Worm (Caenorhabditis elegans): ENCODE measurements around the gene srh-217.

Gene srh-217

ce11 chrV:20161781-20162289 lies 33.5 kb downstream of the srh-217 start:
- no peak for TF ChIP-seq unc-86 (tag; optimal IDR thresholded peaks at IDR 0.05)
- TF ChIP-seq ces-1 (GFP tag; optimal IDR thresholded peaks at IDR 0.05): no peak
- no peak for TF ChIP-seq elt-2 (tag; optimal IDR thresholded peaks at IDR 0.05)
- TF ChIP-seq hlh-4 (tag; optimal IDR thresholded peaks at IDR 0.05): no peak
- no peak for TF ChIP-seq zag-1 (tag; optimal IDR thresholded peaks at IDR 0.05)
- TF ChIP-seq F16B12.6 (tag; optimal IDR thresholded peaks at IDR 0.05): no peak

- TF ChIP-seq ceh-63 (GFP tag; optimal IDR thresholded peaks at IDR 0.05) (no peak), aly-2 (tag; optimal IDR thresholded peaks at IDR 0.05) (no peak), lin-39 (tag; optimal IDR thresholded peaks at IDR 0.05) (no peak), unc-98 (GFP tag; IDR thresholded peaks at IDR 0.05) (no peak), nhr-11 (tag; optimal IDR thresholded peaks at IDR 0.05) (no peak), sptf-1 (tag; optimal IDR thresholded peaks at IDR 0.05) (no peak), unc-86 (tag; optimal IDR thresholded peaks at IDR 0.05) (no peak), sox-4 (tag; optimal IDR thresholded peaks at IDR 0.05) (no peak), lin-15B (tag; optimal IDR thresholded peaks at IDR 0.05) (no peak), nhr-77 (tag; optimal IDR thresholded peaks at IDR 0.05) (no peak), pqm-1 (tag; optimal IDR thresholded peaks at IDR 0.05) (no peak), grh-1 (GFP tag; IDR thresholded peaks at IDR 0.05) (no peak), C04F5.9 (tag; optimal IDR thresholded peaks at IDR 0.05) (no peak)
These were observed 37.1 kb downstream of the srh-217 start, which contains the start of gene F19B2.6 for ce11 chrV:20158223-20158622. Gene F19B2.6, plus strand, starts transcription at chrV:20158523.

- no peak for TF ChIP-seq nhr-47 (tag; optimal IDR thresholded peaks at IDR 0.05)
- TF ChIP-seq C34B4.2 (tag; optimal IDR thresholded peaks at IDR 0.05): no peak
- no peak for TF ChIP-seq tlp-1 (tag; optimal IDR thresholded peaks at IDR 0.05)
- TF ChIP-seq dsc-1 (tag; optimal IDR thresholded peaks at IDR 0.05): no peak
- TF ChIP-seq unc-62 (GFP tag; optimal IDR thresholded peaks at IDR 0.05): no peak
- TF ChIP-seq egl-27 (tag; optimal IDR thresholded peaks at IDR 0.05): no peak
- no peak for TF ChIP-seq elt-2 (tag; optimal IDR thresholded peaks at IDR 0.05)
- TF ChIP-seq lin-13 (GFP tag; optimal IDR thresholded peaks at IDR 0.05): no peak
- no peak for TF ChIP-seq zip-4 (GFP tag; optimal IDR thresholded peaks at IDR 0.05)
- no peak for TF ChIP-seq unc-30 (tag; optimal IDR thresholded peaks at IDR 0.05)
- TF ChIP-seq efl-3 (GFP tag; optimal IDR thresholded peaks at IDR 0.05): no peak
- TF ChIP-seq aha-1 (tag; optimal IDR thresholded peaks at IDR 0.05): no peak
- no peak for TF ChIP-seq isw-1 (GFP tag; IDR thresholded peaks at IDR 0.05)
- TF ChIP-seq fos-1 (tag; optimal IDR thresholded peaks at IDR 0.05): no peak
- no peak for TF ChIP-seq mep-1 (tag; optimal IDR thresholded peaks at IDR 0.05)
- TF ChIP-seq ztf-11 (tag; optimal IDR thresholded peaks at IDR 0.05): no peak
- TF ChIP-seq sup-37 (GFP tag; optimal IDR thresholded peaks at IDR 0.05): no peak
- TF ChIP-seq ceh-8 (GFP tag; optimal IDR thresholded peaks at IDR 0.05): no peak
- TF ChIP-seq nhr-90 (tag; optimal IDR thresholded peaks at IDR 0.05; ENCODE audit: poor library complexity): no peak
- TF ChIP-seq F16B12.6 (tag; optimal IDR thresholded peaks at IDR 0.05): no peak
These were observed 43.5 kb downstream of the srh-217 start for ce11 chrV:20151855-20152254.

ce11 chrV:20151432-20151831 lies 43.9 kb downstream of the srh-217 start, which contains the start of gene F19B2.7:
Gene F19B2.7, plus strand, starts transcription at chrV:20151732.
- no peak for TF ChIP-seq fkh-4 (tag; optimal IDR thresholded peaks at IDR 0.05; ENCODE audit: borderline replicate concordance)
- TF ChIP-seq elt-2 (tag; optimal IDR thresholded peaks at IDR 0.05): no peak
- no peak for TF ChIP-seq ztf-4 (tag; optimal IDR thresholded peaks at IDR 0.05)
- TF ChIP-seq ceh-82 (tag; optimal IDR thresholded peaks at IDR 0.05): no peak
